ENCODE assay signal across 3 fruit fly cellular contexts in genomic region chr2L:12532628-12533027, dm6.
A peak's percentile ranks its signal among the peaks of the same experiment; 100 is the strongest.
TF ChIP-seq lines count a peak whose summit lies in the region.

No protein-coding gene starts in this region.

- TF ChIP-seq CTCF in whole organism, embryonic (GFP tag; optimal IDR thresholded peaks at IDR 0.05; lab: Kevin White, UChicago): no peak

TF ChIP-seq in whole organism, adult, 20 proteins besides CTCF, POLR2A, EP300 and RAD21:
- TF ChIP-seq toe (GFP tag; optimal IDR thresholded peaks at IDR 0.05; lab: Kevin White, UChicago): no peak
- peak; percentile 77 for TF ChIP-seq kay (GFP tag; lab: Kevin White, UChicago; ENCODE audit: borderline replicate concordance)

TF ChIP-seq in whole organism, embryonic, 481 proteins besides CTCF, POLR2A, EP300 and RAD21:
- TF ChIP-seq Med (GFP tag; lab: Kevin White, UChicago): peak; percentile 44
- 0 out of 2 replicates have a peak, but pooled peaks have one; percentile 30 for TF ChIP-seq seq (GFP tag; IDR thresholded peaks at IDR 0.05; lab: Robert Waterston, UW)
- TF ChIP-seq fd64A (GFP tag; optimal IDR thresholded peaks at IDR 0.05; lab: Kevin White, UChicago): no peak
- no peak for TF ChIP-seq fd3F (GFP tag; optimal IDR thresholded peaks at IDR 0.05; lab: Kevin White, UChicago)
- TF ChIP-seq exex (tag; optimal IDR thresholded peaks at IDR 0.05; lab: Kevin White, UChicago): no peak
- no peak for TF ChIP-seq peb (GFP tag; IDR thresholded peaks at IDR 0.05; lab: Robert Waterston, UW)
- TF ChIP-seq tup (GFP tag; optimal IDR thresholded peaks at IDR 0.05; lab: Kevin White, UChicago): no peak
- TF ChIP-seq sug (tag; optimal IDR thresholded peaks at IDR 0.05; lab: Kevin White, UChicago): peak; percentile 36
- TF ChIP-seq CG8290 (GFP tag; optimal IDR thresholded peaks at IDR 0.05; lab: Kevin White, UChicago): no peak
- peak in 1 of 2 experiments; percentile 4 for TF ChIP-seq CG8290 (tag; optimal IDR thresholded peaks at IDR 0.05; lab: Kevin White, UChicago)
- no peak for TF ChIP-seq usp (GFP tag; optimal IDR thresholded peaks at IDR 0.05; lab: Kevin White, UChicago)

TF ChIP-seq in whole organism, prepupa, 60 proteins besides CTCF, POLR2A, EP300 and RAD21:
- TF ChIP-seq Blimp-1 (GFP tag; optimal IDR thresholded peaks at IDR 0.05; lab: Kevin White, UChicago) (no peak), CG6792 (GFP tag; optimal IDR thresholded peaks at IDR 0.05; lab: Kevin White, UChicago) (no peak), CG15336 (GFP tag; IDR thresholded peaks at IDR 0.05; lab: Robert Waterston, UW) (no peak), vri (GFP tag; optimal IDR thresholded peaks at IDR 0.05; lab: Kevin White, UChicago) (peak; percentile 14), svp (GFP tag; lab: Kevin White, UChicago) (peak; percentile 70), Eip78C (GFP tag; lab: Kevin White, UChicago) (peak; percentile 1)
